Worm (Caenorhabditis elegans): ENCODE measurements around the gene D2023.3.

Gene D2023.3

ce11 chrV:11822461-11822939 is 10.7 kb upstream of the D2023.3 start, which contains the start of gene pyc-1 (continued):
- TF ChIP-seq pha-4 (GFP tag; IDR thresholded peaks at IDR 0.05) (0 out of 2 replicates have a peak, but pooled peaks have one; percentile 10), pha-4 (tag; optimal IDR thresholded peaks at IDR 0.05) (no peak), daf-16 (GFP tag; optimal IDR thresholded peaks at IDR 0.05) (no peak), daf-16 (tag; optimal IDR thresholded peaks at IDR 0.05) (peak; percentile 91), pqm-1 (tag; optimal IDR thresholded peaks at IDR 0.05) (peak; percentile 10)

- peak; percentile 43; the same call in 1 of the 2 replicates for TF ChIP-seq mdt-29 (GFP tag; IDR thresholded peaks at IDR 0.05)
- peak; percentile 68 for TF ChIP-seq nhr-28 (tag; optimal IDR thresholded peaks at IDR 0.05)
- TF ChIP-seq nhr-77 (tag; optimal IDR thresholded peaks at IDR 0.05): peak; percentile 28
- peak; percentile 35 for TF ChIP-seq hlh-11 (tag; optimal IDR thresholded peaks at IDR 0.05)
- peak; percentile 32 for TF ChIP-seq dve-1 (tag; optimal IDR thresholded peaks at IDR 0.05; ENCODE audit: insufficient read depth)
- peak; percentile 57 for TF ChIP-seq dmd-6 (GFP tag; IDR thresholded peaks at IDR 0.05)
- TF ChIP-seq zfp-3 (GFP tag; conservative IDR thresholded peaks at IDR 0.05): 0 out of 2 replicates have a peak, but pooled peaks have one; percentile 31
- no peak for TF ChIP-seq D1046.2 (GFP tag; IDR thresholded peaks at IDR 0.05)
- TF ChIP-seq aha-1 (tag): peak; percentile 96
- TF ChIP-seq zfp-2 (tag; optimal IDR thresholded peaks at IDR 0.05): no peak
- TF ChIP-seq hmg-1.1 (GFP tag; IDR thresholded peaks at IDR 0.05): no peak
- TF ChIP-seq daf-16 (GFP tag; optimal IDR thresholded peaks at IDR 0.05): no peak
- peak; percentile 23 for TF ChIP-seq daf-16 (tag; optimal IDR thresholded peaks at IDR 0.05)
- TF ChIP-seq pqm-1 (tag; optimal IDR thresholded peaks at IDR 0.05): peak; percentile 54
Observed at ce11 chrV:11820551-11820950, 8.7 kb upstream of the D2023.3 start.

- TF ChIP-seq lin-13 (GFP tag; optimal IDR thresholded peaks at IDR 0.05) (no peak), attf-4 (tag; optimal IDR thresholded peaks at IDR 0.05) (no peak), aha-1 (tag) (peak; percentile 76), ZK337.2 (GFP tag; IDR thresholded peaks at IDR 0.05) (no peak), zag-1 (tag; optimal IDR thresholded peaks at IDR 0.05) (no peak), dpl-1 (GFP tag; optimal IDR thresholded peaks at IDR 0.05) (no peak), nhr-111 (GFP tag; optimal IDR thresholded peaks at IDR 0.05) (no peak), sdz-12 (GFP tag; optimal IDR thresholded peaks at IDR 0.05) (no peak), fos-1 (tag; optimal IDR thresholded peaks at IDR 0.05) (no peak), daf-19 (GFP tag; conservative IDR thresholded peaks at IDR 0.05) (no peak), daf-12 (tag; optimal IDR thresholded peaks at IDR 0.05) (no peak), vab-7 (GFP tag; IDR thresholded peaks at IDR 0.05) (0 out of 2 replicates have a peak, but pooled peaks have one; percentile 2), ztf-11 (tag; optimal IDR thresholded peaks at IDR 0.05) (no peak), Y75B8A.6 (GFP tag; IDR thresholded peaks at IDR 0.05) (no peak), F37D6.2 (tag; optimal IDR thresholded peaks at IDR 0.05) (no peak), nhr-6 (tag; optimal IDR thresholded peaks at IDR 0.05) (no peak), daf-16 (GFP tag; optimal IDR thresholded peaks at IDR 0.05) (no peak), daf-16 (tag; optimal IDR thresholded peaks at IDR 0.05) (peak; percentile 4)
Observed at ce11 chrV:11819451-11819850, 7.6 kb upstream of the D2023.3 start.

ce11 chrV:11818786-11819185 is 7.0 kb upstream of the D2023.3 start:
- TF ChIP-seq D1046.2 (GFP tag; IDR thresholded peaks at IDR 0.05) (no peak), lsy-2 (tag; optimal IDR thresholded peaks at IDR 0.05) (no peak), attf-4 (tag; optimal IDR thresholded peaks at IDR 0.05) (no peak), nhr-102 (tag; optimal IDR thresholded peaks at IDR 0.05) (no peak), unc-62 (GFP tag; optimal IDR thresholded peaks at IDR 0.05 in 1 of 2) (peak in 1 of 2 experiments; percentile 44), unc-62 (tag; optimal IDR thresholded peaks at IDR 0.05) (no peak)

ce11 chrV:11818064-11818463 is 6.2 kb upstream of the D2023.3 start:
- TF ChIP-seq lin-38 (GFP tag; IDR thresholded peaks at IDR 0.05) (0 out of 2 replicates have a peak, but pooled peaks have one; percentile 15), ceh-20 (GFP tag; IDR thresholded peaks at IDR 0.05) (0 out of 2 replicates have a peak, but pooled peaks have one; percentile 12), Y5F2A.4 (GFP tag; optimal IDR thresholded peaks at IDR 0.05) (no peak), D1046.2 (GFP tag; IDR thresholded peaks at IDR 0.05) (0 out of 2 replicates have a peak, but pooled peaks have one; percentile 11), nhr-42 (GFP tag; IDR thresholded peaks at IDR 0.05) (peak; percentile 17; the same call in 1 of the 2 replicates), zfp-3 (GFP tag; conservative IDR thresholded peaks at IDR 0.05) (peak; percentile 79; the same call in 1 of the 2 replicates), Y105C5A.15 (GFP tag; IDR thresholded peaks at IDR 0.05) (0 out of 2 replicates have a peak, but pooled peaks have one; percentile 32), hlh-30 (tag; optimal IDR thresholded peaks at IDR 0.05; ENCODE audit: insufficient read depth) (no peak), pha-4 (GFP tag; IDR thresholded peaks at IDR 0.05) (0 out of 2 replicates have a peak, but pooled peaks have one; percentile 35), pha-4 (tag; optimal IDR thresholded peaks at IDR 0.05) (no peak)

Measured in whole organism, L4 larva.